Worm (Caenorhabditis elegans): ENCODE data around the gene ZC477.4.

DNA sequence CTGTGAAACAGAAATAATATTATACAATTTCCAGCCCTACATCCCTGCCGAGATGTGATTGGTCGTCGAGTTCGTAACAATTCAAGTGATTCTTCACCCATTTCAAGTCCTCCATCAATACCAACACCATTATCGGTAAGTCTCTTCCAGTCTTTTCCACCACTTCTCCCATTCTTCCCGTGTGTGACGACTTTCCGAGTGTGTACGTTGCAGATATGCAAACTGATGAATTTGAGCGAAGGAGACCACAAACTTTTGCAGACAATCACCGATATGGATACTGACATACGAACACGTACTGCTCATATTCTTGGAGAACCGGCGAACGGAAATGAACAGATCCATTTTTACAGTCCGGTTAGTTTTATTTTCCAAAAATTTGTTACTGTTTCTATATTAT lies 47.1 kb downstream of the ZC477.4 start:
- no peak for TF ChIP-seq ama-1 (optimal IDR thresholded peaks at IDR 0.05)
- no peak for TF ChIP-seq ceh-13 (GFP tag; optimal IDR thresholded peaks at IDR 0.05)
- TF ChIP-seq B0310.2 (tag; optimal IDR thresholded peaks at IDR 0.05) = no peak
- no peak for TF ChIP-seq flt-1 (GFP tag; IDR thresholded peaks at IDR 0.05)
- TF ChIP-seq scrt-1 (GFP tag; IDR thresholded peaks at IDR 0.05) = no peak
- TF ChIP-seq hmg-4 (GFP tag; optimal IDR thresholded peaks at IDR 0.05) = no peak
- no peak for TF ChIP-seq ets-7 (tag; optimal IDR thresholded peaks at IDR 0.05)
- TF ChIP-seq pes-1 (GFP tag; IDR thresholded peaks at IDR 0.05) = no peak
- no peak for TF ChIP-seq aly-1 (tag; optimal IDR thresholded peaks at IDR 0.05)
- TF ChIP-seq hmbx-1 (tag; optimal IDR thresholded peaks at IDR 0.05) = no peak
- TF ChIP-seq F13C5.2 (tag; optimal IDR thresholded peaks at IDR 0.05) = no peak
- TF ChIP-seq hnd-1 (tag; optimal IDR thresholded peaks at IDR 0.05) = no peak

Data from whole organism, early embryonic.